Fruit fly (Drosophila melanogaster) whole organism, prepupa: ENCODE data around the gene path.

ENCODE experiments used
- Blimp-1 ChIP-seq: fragments of 200-800 bp; sonication (Bioruptor generic); optimal IDR thresholded peaks from 3 replicates; lab custom pipeline; 2017; ENCODE audit warnings: missing biosample characterization, missing genetic modification characterization, mild to moderate bottlenecking, moderate library complexity, missing genetic modification reagents
- CG10631 ChIP-seq: fragments of 200-800 bp; sonication (Bioruptor generic); optimal IDR thresholded peaks from 2 replicates; lab custom pipeline; 2016; ENCODE audit warnings: missing biosample characterization, missing genetic modification characterization
- CG11294 ChIP-seq: fragments of 200-800 bp; sonication (Bioruptor generic); IDR thresholded peaks from 2 replicates; pipeline ENCODE4 v1.3.6; 2022; ENCODE audit warnings: missing biosample characterization, missing genetic modification characterization
- CG11902 ChIP-seq: fragments of 200-800 bp; sonication (Bioruptor generic); optimal IDR thresholded peaks from 3 replicates; lab custom pipeline; 2016; ENCODE audit warnings: missing biosample characterization, missing genetic modification characterization
- CG15336 ChIP-seq: fragments of 200-800 bp; sonication (Bioruptor generic); IDR thresholded peaks from 2 replicates; pipeline ENCODE4 v1.3.6; 2022; ENCODE audit warnings: missing biosample characterization, missing genetic modification characterization
- CG1621 ChIP-seq: fragments of 200-800 bp; sonication (Bioruptor generic); optimal IDR thresholded peaks from 3 replicates; lab custom pipeline; 2018; ENCODE audit warnings: missing biosample characterization, mild to moderate bottlenecking, missing genetic modification characterization
- CG16779 ChIP-seq: fragments of 200-800 bp; sonication (Bioruptor generic); optimal IDR thresholded peaks from 3 replicates; lab custom pipeline; 2017; ENCODE audit warnings: missing biosample characterization, mild to moderate bottlenecking, missing genetic modification characterization
- CG31627 ChIP-seq: fragments of 200-800 bp; sonication (Bioruptor generic); optimal IDR thresholded peaks from 3 replicates; lab custom pipeline; 2016; ENCODE audit warnings: missing biosample characterization, missing genetic modification characterization
- CG32006 ChIP-seq: fragments of 200-800 bp; sonication (Bioruptor generic); optimal IDR thresholded peaks from 3 replicates; lab custom pipeline; 2017; ENCODE audit warnings: missing biosample characterization, mild to moderate bottlenecking, missing genetic modification characterization
- CG34406 ChIP-seq: fragments of 200-800 bp; sonication (Bioruptor generic); optimal IDR thresholded peaks from 3 replicates; lab custom pipeline; 2016; ENCODE audit warnings: missing biosample characterization, missing genetic modification characterization
- CG3919 ChIP-seq: fragments of 200-800 bp; sonication (Bioruptor generic); optimal IDR thresholded peaks from 3 replicates; lab custom pipeline; 2016; ENCODE audit warnings: missing biosample characterization, missing genetic modification characterization
- CG4318 ChIP-seq: fragments of 200-800 bp; sonication (Bioruptor generic); optimal IDR thresholded peaks from 3 replicates; lab custom pipeline; 2017; ENCODE audit warnings: missing biosample characterization, mild to moderate bottlenecking, missing genetic modification characterization
- CG6276 ChIP-seq: fragments of 200-800 bp; sonication (Bioruptor generic); optimal IDR thresholded peaks from 2 replicates; lab custom pipeline; 2017; ENCODE audit warnings: missing biosample characterization, mild to moderate bottlenecking, missing genetic modification characterization
- CG8119 ChIP-seq: fragments of 200-800 bp; sonication (Bioruptor generic); IDR thresholded peaks from 3 replicates; pipeline ENCODE4 v1.3.6; 2022; ENCODE audit warnings: missing biosample characterization, missing genetic modification characterization
- Eip75B ChIP-seq: fragments of 200-800 bp; sonication (Bioruptor generic); optimal IDR thresholded peaks from 3 replicates; lab custom pipeline; 2016; ENCODE audit warnings: missing biosample characterization, missing genetic modification characterization
- Eip78C ChIP-seq: fragments of 200-800 bp; sonication (Bioruptor generic); peaks from one replicate; lab custom pipeline; 2016; ENCODE audit warnings: missing biosample characterization, missing genetic modification characterization
- Gug ChIP-seq: fragments of 200-800 bp; sonication (Bioruptor generic); IDR thresholded peaks from 2 replicates; pipeline ENCODE4 v1.3.6; 2022; ENCODE audit warnings: missing biosample characterization, missing genetic modification characterization
- Hr39 ChIP-seq: fragments of 200-800 bp; sonication (Bioruptor generic); optimal IDR thresholded peaks from 2 replicates; lab custom pipeline; 2016; ENCODE audit warnings: missing biosample characterization, missing genetic modification characterization
- Lpt ChIP-seq: fragments of 200-800 bp; sonication (Bioruptor generic); optimal IDR thresholded peaks from 3 replicates; lab custom pipeline; 2016; ENCODE audit warnings: missing biosample characterization, missing genetic modification characterization
- Met ChIP-seq: fragments of 200-800 bp; sonication (Bioruptor generic); optimal IDR thresholded peaks from 3 replicates; lab custom pipeline; 2016; ENCODE audit warnings: missing biosample characterization, missing genetic modification characterization
- Smox ChIP-seq: fragments of 200-800 bp; sonication (Bioruptor generic); optimal IDR thresholded peaks from 3 replicates; lab custom pipeline; 2016; ENCODE audit warnings: missing biosample characterization, missing genetic modification characterization
- cyc ChIP-seq: fragments of 200-800 bp; sonication (Bioruptor generic); optimal IDR thresholded peaks from 3 replicates; lab custom pipeline; 2016; ENCODE audit warnings: missing biosample characterization, missing genetic modification characterization
- dsx ChIP-seq: fragments of 200-800 bp; optimal IDR thresholded peaks from 3 replicates; lab custom pipeline; 2019; ENCODE audit warnings: missing biosample characterization, mild to moderate bottlenecking, missing genetic modification characterization, moderate library complexity; ENCODE audit not compliant: poor library complexity, severe bottlenecking
- fd85E ChIP-seq: fragments of 200-800 bp; sonication (Bioruptor generic); optimal IDR thresholded peaks from 3 replicates; lab custom pipeline; 2016; ENCODE audit warnings: missing biosample characterization, missing genetic modification characterization
- fkh ChIP-seq: fragments of 200-800 bp; sonication (Bioruptor generic); optimal IDR thresholded peaks from 3 replicates; lab custom pipeline; 2017; ENCODE audit warnings: missing biosample characterization, mild to moderate bottlenecking, missing genetic modification characterization, moderate library complexity
- lz ChIP-seq: fragments of 200-800 bp; sonication (Bioruptor generic); optimal IDR thresholded peaks from 3 replicates; lab custom pipeline; 2016; ENCODE audit warnings: missing biosample characterization, missing genetic modification characterization
- net ChIP-seq: fragments of 200-800 bp; sonication (Bioruptor generic); optimal IDR thresholded peaks from 3 replicates; lab custom pipeline; 2016; ENCODE audit warnings: missing biosample characterization, missing genetic modification characterization
- pdm3 ChIP-seq: fragments of 200-800 bp; sonication (Bioruptor generic); optimal IDR thresholded peaks from 3 replicates; lab custom pipeline; 2016; ENCODE audit warnings: missing biosample characterization, missing genetic modification characterization
- salr ChIP-seq, 2 experiments: fragments of 200-800 bp; sonication (Bioruptor generic); optimal IDR thresholded peaks; 3 replicates each; lab custom pipeline; 2016 to 2018; ENCODE audit warnings: missing biosample characterization in 2 of 2, missing genetic modification characterization in 2 of 2, mild to moderate bottlenecking in 1 of 2
- spab ChIP-seq: fragments of 200-800 bp; sonication (Bioruptor generic); optimal IDR thresholded peaks from 2 replicates; lab custom pipeline; 2017; ENCODE audit warnings: missing biosample characterization, mild to moderate bottlenecking, missing genetic modification characterization, missing genetic modification reagents
- topi ChIP-seq: fragments of 200-800 bp; sonication (Bioruptor generic); optimal IDR thresholded peaks from 3 replicates; lab custom pipeline; 2016; ENCODE audit warnings: missing biosample characterization, missing genetic modification characterization

The path gene

DNA sequence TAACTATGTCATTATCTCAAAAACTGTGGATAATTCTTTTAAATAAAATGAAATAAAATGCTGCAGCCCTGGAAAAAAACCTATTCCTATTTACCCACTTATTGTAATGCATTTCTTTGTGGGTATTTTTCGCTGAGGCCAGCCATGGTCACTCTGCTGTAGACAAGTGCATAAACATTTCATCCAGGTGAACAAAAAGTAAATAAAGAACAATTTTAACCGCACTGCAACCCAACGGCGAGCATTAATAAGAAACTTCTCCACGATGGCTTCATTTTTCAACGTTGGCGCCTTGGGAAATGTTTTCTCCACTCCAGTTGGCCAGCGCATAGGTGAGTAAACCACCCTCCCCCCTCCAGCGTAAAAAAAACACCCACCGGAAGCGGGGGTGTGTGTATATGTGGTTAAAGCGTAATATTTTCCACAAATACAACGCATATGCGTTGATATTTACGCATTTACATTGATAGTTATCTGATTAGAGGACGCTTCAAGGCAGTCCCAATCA, 58.3 kb downstream of the path start, which contains the start of gene CG3529 (continued):
- TF ChIP-seq CG6276 (GFP tag; lab: Kevin White, UChicago) (no peak), Gug (GFP tag; lab: Robert Waterston, UW) (no peak), spab (GFP tag; lab: Kevin White, UChicago) (no peak), CG15336 (GFP tag; lab: Robert Waterston, UW) (no peak), Lpt (no peak), Eip78C (GFP tag; lab: Kevin White, UChicago) (peak; percentile 72), Smox (peak; percentile 24), cyc (GFP tag; lab: Kevin White, UChicago) (peak; percentile 26), pdm3 (peak; percentile 4), CG3919 (GFP tag; lab: Kevin White, UChicago) (no peak), Eip75B (GFP tag; lab: Kevin White, UChicago) (peak; percentile 33), CG11294 (no peak), CG8119 (GFP tag; lab: Robert Waterston, UW) (no peak), lz (GFP tag; lab: Kevin White, UChicago) (peak; percentile 26), fkh (GFP tag; lab: Kevin White, UChicago) (peak; percentile 92), CG31627 (GFP tag; lab: Kevin White, UChicago) (peak; percentile 5), CG1621 (peak; percentile 21), dsx (GFP tag; lab: Kevin White, UChicago) (no peak), Hr39 (GFP tag; lab: Kevin White, UChicago) (peak; percentile 17), CG4318 (no peak), topi (GFP tag; lab: Kevin White, UChicago) (no peak), Blimp-1 (no peak), CG16779 (tag; lab: Kevin White, UChicago) (peak; percentile 8), Met (GFP tag; lab: Kevin White, UChicago) (peak; percentile 47), fd85E (GFP tag; lab: Kevin White, UChicago) (no peak), CG10631 (GFP tag; lab: Kevin White, UChicago) (peak; percentile 25), salr (GFP tag; optimal IDR thresholded peaks at IDR 0.05; lab: Kevin White, UChicago) (no peak), net (no peak), CG11902 (GFP tag; lab: Kevin White, UChicago) (no peak), CG32006 (GFP tag; lab: Kevin White, UChicago) (no peak), CG34406 (GFP tag; lab: Kevin White, UChicago) (no peak)
